Worm (Caenorhabditis elegans): Measurements from ENCODE around the gene srx-19.

srx-19 gene

DNA sequence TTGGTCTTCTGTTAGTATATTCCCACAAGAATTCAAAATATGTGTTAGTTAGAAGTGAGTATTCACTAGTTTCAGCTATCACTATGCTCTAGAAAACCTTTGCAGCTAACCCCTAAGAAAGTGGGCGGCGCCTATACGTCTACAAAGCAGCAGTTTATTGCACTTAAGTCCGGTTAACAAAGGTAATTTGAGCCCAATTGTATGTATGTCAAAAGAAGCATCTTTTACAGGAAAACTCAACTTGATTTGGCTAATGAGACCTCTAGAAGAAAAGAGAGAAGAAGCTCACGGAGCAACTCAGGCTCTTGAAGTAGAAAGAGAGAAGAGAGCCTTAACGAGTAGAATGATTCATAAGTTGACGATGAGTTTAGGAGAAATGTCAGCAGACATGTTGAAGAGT lies 20.3 kb upstream of the srx-19 start:
- TF ChIP-seq ceh-22 (tag; optimal IDR thresholded peaks at IDR 0.05) (no peak), sox-4 (tag; optimal IDR thresholded peaks at IDR 0.05) (no peak), unc-86 (tag; optimal IDR thresholded peaks at IDR 0.05) (no peak), ceh-9 (tag; optimal IDR thresholded peaks at IDR 0.05) (no peak), syd-9 (tag; optimal IDR thresholded peaks at IDR 0.05) (no peak), nhr-11 (tag; optimal IDR thresholded peaks at IDR 0.05) (no peak)

DNA sequence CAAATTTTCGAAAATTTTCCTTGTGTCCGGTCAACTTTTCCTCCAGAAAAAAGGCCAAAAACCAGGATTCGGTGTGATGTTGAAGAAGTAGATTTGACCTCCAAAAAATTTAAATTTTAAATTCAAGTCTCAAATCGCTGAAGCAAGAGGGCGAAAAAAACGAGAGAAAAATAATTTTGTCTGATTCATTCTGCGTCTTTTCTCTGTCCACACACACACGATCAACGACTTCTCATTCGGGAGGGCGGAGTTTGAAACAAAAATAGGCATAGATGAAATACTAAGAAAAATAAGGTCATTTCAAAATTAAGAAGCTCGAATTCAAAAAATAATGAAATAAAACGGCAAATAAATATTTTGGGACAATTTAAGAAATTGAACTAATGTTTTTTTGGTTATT lies 13.8 kb upstream of the srx-19 start, which contains the start of gene R13H7.2:
TSS of gene R13H7.2 (minus strand) at position 101 of the 400 bp plus-strand sequence.
- no peak for TF ChIP-seq nhr-11 (tag; optimal IDR thresholded peaks at IDR 0.05)

DNA sequence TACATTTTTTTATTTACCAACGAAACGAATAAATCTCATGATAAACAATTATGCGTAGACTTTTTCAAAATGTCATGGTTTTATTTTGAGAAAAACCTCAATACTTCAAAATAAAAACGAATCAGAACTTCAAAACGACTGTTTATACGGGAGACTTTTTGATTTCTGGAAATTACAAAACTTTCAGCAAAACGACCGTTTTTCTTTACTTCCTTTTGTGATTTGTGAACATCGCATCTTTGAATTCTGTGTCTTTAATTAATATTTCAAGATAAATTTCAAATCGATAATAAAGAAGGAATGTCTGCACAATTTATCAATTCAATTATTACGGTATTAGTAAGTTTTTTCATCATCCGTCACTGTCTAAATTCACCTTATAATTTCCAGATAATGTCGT lies 5.3 kb upstream of the srx-19 start, which contains the start of gene srx-20:
TSS of gene srx-20 (plus strand) at position 301 of the 400 bp plus-strand sequence.
- TF ChIP-seq dve-1 (tag; optimal IDR thresholded peaks at IDR 0.05), result no peak
- TF ChIP-seq lim-6 (tag; optimal IDR thresholded peaks at IDR 0.05), result no peak
- no peak for TF ChIP-seq odd-2 (tag; optimal IDR thresholded peaks at IDR 0.05)
- TF ChIP-seq pha-4 (tag; optimal IDR thresholded peaks at IDR 0.05), result no peak
- TF ChIP-seq ceh-18 (tag; optimal IDR thresholded peaks at IDR 0.05), result no peak
- TF ChIP-seq hlh-8 (tag; optimal IDR thresholded peaks at IDR 0.05), result no peak
- TF ChIP-seq ama-1 (optimal IDR thresholded peaks at IDR 0.05), result no peak
- no peak for TF ChIP-seq nfya-1 (tag; optimal IDR thresholded peaks at IDR 0.05)
- no peak for TF ChIP-seq ttx-3 (tag; optimal IDR thresholded peaks at IDR 0.05)
- no peak for TF ChIP-seq K02D7.2 (tag; optimal IDR thresholded peaks at IDR 0.05)
- TF ChIP-seq pax-1 (tag; optimal IDR thresholded peaks at IDR 0.05), result no peak
- no peak for TF ChIP-seq sox-4 (tag; optimal IDR thresholded peaks at IDR 0.05)
- no peak for TF ChIP-seq ahr-1 (tag; optimal IDR thresholded peaks at IDR 0.05)
- no peak for TF ChIP-seq ceh-22 (tag; optimal IDR thresholded peaks at IDR 0.05)
- TF ChIP-seq ceh-30 (tag; optimal IDR thresholded peaks at IDR 0.05), result no peak
- no peak for TF ChIP-seq Y22D7AL.16 (tag; optimal IDR thresholded peaks at IDR 0.05)
- no peak for TF ChIP-seq ceh-45 (GFP tag; IDR thresholded peaks at IDR 0.05)

DNA sequence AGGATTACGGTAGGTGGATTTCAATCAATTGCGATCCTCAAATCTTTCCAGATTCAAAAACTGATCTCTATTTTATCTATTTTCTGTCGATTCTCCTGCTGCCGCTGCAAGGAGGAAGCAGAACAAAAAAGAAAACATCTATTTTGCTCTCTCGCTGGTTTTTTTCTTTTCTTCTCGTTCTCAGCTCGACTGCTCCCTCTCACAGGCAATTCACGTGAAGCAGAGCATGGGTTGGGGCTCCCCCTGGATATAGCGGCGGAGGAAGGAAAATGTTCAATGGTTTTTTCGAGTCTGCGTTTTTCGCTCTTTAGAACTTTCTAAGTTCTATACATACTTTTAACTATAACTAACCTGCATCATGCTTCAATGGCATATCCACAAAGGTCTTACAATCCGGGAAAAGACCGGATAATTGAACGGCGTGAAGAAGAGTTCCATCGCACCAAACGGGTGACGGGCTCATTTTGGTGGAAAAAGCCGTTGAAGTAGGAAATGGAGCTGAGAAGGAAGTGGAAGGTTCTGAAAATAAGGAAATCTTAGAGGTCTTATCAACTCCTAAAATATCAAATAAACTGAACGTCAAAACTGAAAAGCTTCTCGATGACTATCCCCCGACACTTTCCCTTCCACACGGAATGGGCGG lies 6.0 kb downstream of the srx-19 start:
- TF ChIP-seq ceh-18 (tag; optimal IDR thresholded peaks at IDR 0.05) (peak; percentile 64), tbx-7 (tag; optimal IDR thresholded peaks at IDR 0.05) (no peak), pqm-1 (tag; optimal IDR thresholded peaks at IDR 0.05) (no peak), K02D7.2 (tag; optimal IDR thresholded peaks at IDR 0.05) (no peak)

DNA sequence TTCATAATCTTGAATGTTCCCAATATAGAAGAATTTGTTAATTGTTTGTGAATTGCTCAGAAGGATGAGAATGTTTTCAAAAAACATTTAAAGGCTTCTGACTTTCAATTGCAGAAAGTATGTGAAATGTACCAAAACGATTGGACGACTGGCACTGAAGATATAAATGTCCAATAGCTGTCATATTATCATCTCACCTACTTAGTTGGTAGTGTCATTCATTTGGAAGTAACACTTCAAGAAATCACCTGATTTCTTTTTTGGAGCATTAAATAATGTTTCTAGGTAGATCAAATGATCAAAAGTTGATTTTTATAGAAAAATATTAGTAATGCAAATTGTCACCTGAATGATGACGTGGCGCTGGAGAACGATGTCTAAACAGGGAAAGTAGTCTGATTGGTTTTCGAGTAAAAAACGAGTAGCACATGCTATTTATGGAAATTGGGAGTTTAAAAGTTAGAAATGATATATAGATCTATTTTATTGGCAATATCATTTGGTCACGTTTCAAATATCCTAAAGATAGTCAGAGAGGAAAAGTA lies 6.7 kb downstream of the srx-19 start:
- TF ChIP-seq syd-9 (tag; optimal IDR thresholded peaks at IDR 0.05) (no peak), C38D4.7 (GFP tag; optimal IDR thresholded peaks at IDR 0.05) (no peak), nfya-1 (tag; optimal IDR thresholded peaks at IDR 0.05) (no peak), odd-2 (tag; optimal IDR thresholded peaks at IDR 0.05) (no peak), npax-4 (tag; optimal IDR thresholded peaks at IDR 0.05) (no peak), ceh-9 (tag; optimal IDR thresholded peaks at IDR 0.05) (no peak), ceh-14 (tag; optimal IDR thresholded peaks at IDR 0.05) (no peak), ceh-31 (tag; optimal IDR thresholded peaks at IDR 0.05) (no peak), Y22D7AL.16 (tag; optimal IDR thresholded peaks at IDR 0.05) (no peak), rnt-1 (tag; optimal IDR thresholded peaks at IDR 0.05) (no peak), ceh-48 (tag; optimal IDR thresholded peaks at IDR 0.05) (no peak), nhr-11 (tag; optimal IDR thresholded peaks at IDR 0.05) (no peak), ets-4 (tag; optimal IDR thresholded peaks at IDR 0.05) (no peak), nhr-232 (tag; optimal IDR thresholded peaks at IDR 0.05) (no peak), ceh-34 (tag; optimal IDR thresholded peaks at IDR 0.05) (no peak), pag-3 (tag; optimal IDR thresholded peaks at IDR 0.05; ENCODE audit: borderline replicate concordance) (no peak)
